Fruit fly (Drosophila melanogaster): ENCODE measurements around the gene CG3847.

The CG3847 gene

dm6 chrX:6332988-6333719, 13.7 kb upstream of the CG3847 start (continued):
- TF ChIP-seq Met (GFP tag; optimal IDR thresholded peaks at IDR 0.05) (peak; percentile 10), fkh (GFP tag; optimal IDR thresholded peaks at IDR 0.05) (no peak), Lpt (GFP tag; optimal IDR thresholded peaks at IDR 0.05) (peak; percentile 41), CG4318 (GFP tag; optimal IDR thresholded peaks at IDR 0.05) (peak; percentile 14), CG6792 (GFP tag; optimal IDR thresholded peaks at IDR 0.05) (peak; percentile 11), OdsH (GFP tag; optimal IDR thresholded peaks at IDR 0.05) (peak; percentile 41), spab (GFP tag; optimal IDR thresholded peaks at IDR 0.05) (peak; percentile 39), eg (GFP tag; IDR thresholded peaks at IDR 0.05) (peak; percentile 35; the same call in 2 of the 3 replicates), acj6 (GFP tag; optimal IDR thresholded peaks at IDR 0.05) (peak; percentile 14), Smox (GFP tag; optimal IDR thresholded peaks at IDR 0.05) (peak; percentile 29), CG10669 (GFP tag; optimal IDR thresholded peaks at IDR 0.05) (peak; percentile 14), CG31627 (GFP tag; optimal IDR thresholded peaks at IDR 0.05) (no peak), CG10631 (GFP tag; optimal IDR thresholded peaks at IDR 0.05) (peak; percentile 20), CG7368 (GFP tag; optimal IDR thresholded peaks at IDR 0.05) (no peak), CG9139 (GFP tag; optimal IDR thresholded peaks at IDR 0.05) (no peak), Gug (GFP tag; IDR thresholded peaks at IDR 0.05) (no peak), CG6808 (GFP tag; optimal IDR thresholded peaks at IDR 0.05) (peak; percentile 36), Eip93F (GFP tag; optimal IDR thresholded peaks at IDR 0.05) (no peak), CG3919 (GFP tag; optimal IDR thresholded peaks at IDR 0.05) (peak; percentile 35), pdm3 (GFP tag; optimal IDR thresholded peaks at IDR 0.05) (peak; percentile 48), CG6854 (GFP tag; optimal IDR thresholded peaks at IDR 0.05) (no peak)

dm6 chrX:6334945-6335344, 12.0 kb upstream of the CG3847 start:
- TF ChIP-seq dac (GFP tag; optimal IDR thresholded peaks at IDR 0.05) (no peak), svp (GFP tag) (no peak), Gug (GFP tag; IDR thresholded peaks at IDR 0.05) (no peak), cyc (GFP tag; optimal IDR thresholded peaks at IDR 0.05) (no peak), net (GFP tag; optimal IDR thresholded peaks at IDR 0.05) (no peak), ss (GFP tag; optimal IDR thresholded peaks at IDR 0.05) (no peak), Lpt (GFP tag; optimal IDR thresholded peaks at IDR 0.05) (no peak), CG6808 (GFP tag; optimal IDR thresholded peaks at IDR 0.05) (no peak), CG31627 (GFP tag; optimal IDR thresholded peaks at IDR 0.05) (no peak), achi (GFP tag; optimal IDR thresholded peaks at IDR 0.05) (no peak), fd59A (GFP tag; optimal IDR thresholded peaks at IDR 0.05) (no peak), CG1621 (tag; optimal IDR thresholded peaks at IDR 0.05) (no peak), salr (GFP tag; optimal IDR thresholded peaks at IDR 0.05) (no peak), CG10669 (GFP tag; optimal IDR thresholded peaks at IDR 0.05) (no peak), Eip78C (GFP tag) (no peak)

dm6 chrX:6337702-6338101, 9.2 kb upstream of the CG3847 start, which contains the start of gene CG3842:
TSS of gene CG3842 (plus strand) at chrX:6337762.
- TF ChIP-seq fd85E (GFP tag; optimal IDR thresholded peaks at IDR 0.05) (no peak), CG31627 (GFP tag; optimal IDR thresholded peaks at IDR 0.05) (no peak), achi (GFP tag; optimal IDR thresholded peaks at IDR 0.05) (no peak), vri (GFP tag; optimal IDR thresholded peaks at IDR 0.05) (peak; percentile 16), CG6808 (GFP tag; optimal IDR thresholded peaks at IDR 0.05) (no peak), CG11902 (GFP tag; optimal IDR thresholded peaks at IDR 0.05) (no peak), svp (GFP tag) (peak; percentile 75), CG16779 (tag; optimal IDR thresholded peaks at IDR 0.05) (no peak)
